Worm (Caenorhabditis elegans) whole organism, mixed stage, embryonic: ENCODE results near the gene Y57E12AL.1.

ENCODE experiments used
- blmp-1 ChIP-seq: fragments of 150-350 bp; optimal IDR thresholded peaks from 2 replicates; lab custom pipeline; 2014; ENCODE audit warnings: missing biosample characterization, missing genetic modification characterization
- elt-1 ChIP-seq: sonication (generic microtip); optimal IDR thresholded peaks from 2 replicates; lab custom pipeline; 2017; ENCODE audit warnings: missing genetic modification characterization, mild to moderate bottlenecking, missing compliant biosample characterization, antibody characterized with exemption, moderate library complexity, borderline replicate concordance; ENCODE audit not compliant: insufficient read depth
- lin-13 ChIP-seq: fragments of 150-350 bp; optimal IDR thresholded peaks from 2 replicates; lab custom pipeline; 2014; ENCODE audit warnings: missing biosample characterization, missing genetic modification characterization
- lin-32 ChIP-seq: fragments of 200-800 bp; sonication (Bioruptor generic); optimal IDR thresholded peaks from 2 replicates; lab custom pipeline; 2018; ENCODE audit warnings: mild to moderate bottlenecking, missing genetic modification characterization, missing compliant biosample characterization
- lsy-2 ChIP-seq: fragments of 150-350 bp; optimal IDR thresholded peaks from 2 replicates; lab custom pipeline; 2014; ENCODE audit warnings: missing biosample characterization, missing genetic modification characterization
- mab-5 ChIP-seq: fragments of 150-350 bp; optimal IDR thresholded peaks from 2 replicates; lab custom pipeline; 2014; ENCODE audit warnings: missing biosample characterization, missing genetic modification characterization
- nhr-2 ChIP-seq: fragments of 150-350 bp; optimal IDR thresholded peaks from 2 replicates; lab custom pipeline; 2014; ENCODE audit warnings: missing biosample characterization, missing genetic modification characterization
- nhr-237 ChIP-seq: fragments of 150-350 bp; optimal IDR thresholded peaks from 2 replicates; lab custom pipeline; 2014; ENCODE audit warnings: missing biosample characterization, missing genetic modification characterization
- nhr-28 ChIP-seq: fragments of 150-350 bp; optimal IDR thresholded peaks from 2 replicates; lab custom pipeline; 2014; ENCODE audit warnings: missing biosample characterization, missing genetic modification characterization
- nhr-76 ChIP-seq: sonication (generic microtip); optimal IDR thresholded peaks from 2 replicates; lab custom pipeline; 2017; ENCODE audit warnings: missing biosample characterization, missing genetic modification characterization
- pha-4 ChIP-seq: fragments of 150-350 bp; optimal IDR thresholded peaks from 2 replicates; lab custom pipeline; 2018; ENCODE audit warnings: missing biosample characterization, missing genetic modification reagents, missing genetic modification characterization
- unc-39 ChIP-seq: fragments of 150-350 bp; optimal IDR thresholded peaks from 2 replicates; lab custom pipeline; 2014; ENCODE audit warnings: missing biosample characterization, missing genetic modification characterization
- unc-62 ChIP-seq: fragments of 150-350 bp; optimal IDR thresholded peaks from 2 replicates; lab custom pipeline; 2014; ENCODE audit warnings: missing biosample characterization, missing genetic modification reagents, missing genetic modification characterization
- ztf-11 ChIP-seq: fragments of 150-350 bp; optimal IDR thresholded peaks from 2 replicates; lab custom pipeline; 2014; ENCODE audit warnings: missing biosample characterization, missing genetic modification characterization

ce11 chrV:7112223-7112622 lies 51.9 kb downstream of the Y57E12AL.1 start:
- TF ChIP-seq nhr-28 (tag; lab: Kevin White, UChicago) (no peak), lin-32 (no peak), unc-62 (GFP tag; lab: Kevin White, UChicago) (no peak), elt-1 (tag; lab: Kevin White, UChicago) (no peak), mab-5 (tag; lab: Kevin White, UChicago) (no peak), lsy-2 (tag; lab: Kevin White, UChicago) (no peak), nhr-237 (tag; lab: Kevin White, UChicago) (no peak), ztf-11 (no peak), pha-4 (tag; lab: Kevin White, UChicago) (no peak), nhr-76 (tag; lab: Kevin White, UChicago) (no peak), blmp-1 (no peak), unc-39 (no peak), lin-13 (tag; lab: Kevin White, UChicago) (no peak), nhr-2 (tag; lab: Kevin White, UChicago) (no peak)
